Worm (Caenorhabditis elegans) whole organism, L1 larva: ENCODE results near the gene T28A11.17.
A peak's percentile ranks its signal among the peaks of the same experiment; 100 is the strongest.

Source experiments
- C04F5.9 ChIP-seq: sonication (generic microtip); optimal IDR thresholded peaks from 2 replicates; lab custom pipeline; 2016; ENCODE audit warnings: missing genetic modification characterization, missing compliant biosample characterization
- aha-1 ChIP-seq: fragments of 150-350 bp; optimal IDR thresholded peaks from 2 replicates; lab custom pipeline; 2014; ENCODE audit warnings: missing biosample characterization, missing genetic modification characterization
- aly-2 ChIP-seq: fragments of 150-350 bp; optimal IDR thresholded peaks from 2 replicates; lab custom pipeline; 2014; ENCODE audit warnings: missing biosample characterization, missing genetic modification characterization
- ceh-63 ChIP-seq: fragments of 200-800 bp; sonication (Bioruptor generic); optimal IDR thresholded peaks from 2 replicates; lab custom pipeline; 2018; ENCODE audit warnings: mild to moderate bottlenecking, missing genetic modification characterization, missing compliant biosample characterization
- ceh-8 ChIP-seq: fragments of 200-800 bp; sonication (Bioruptor generic); optimal IDR thresholded peaks from 2 replicates; lab custom pipeline; 2018; ENCODE audit warnings: mild to moderate bottlenecking, missing genetic modification characterization, moderate library complexity, missing compliant biosample characterization
- ceh-88 ChIP-seq: fragments of 200-800 bp; sonication (Bioruptor generic); IDR thresholded peaks from 2 replicates; pipeline ENCODE4 v1.3.6; 2022; ENCODE audit warnings: missing genetic modification characterization, missing compliant biosample characterization
- ceh-90 ChIP-seq: sonication (generic microtip); optimal IDR thresholded peaks from 2 replicates; lab custom pipeline; 2016; ENCODE audit warnings: missing genetic modification characterization, missing compliant biosample characterization
- dpl-1 ChIP-seq, 3 experiments: fragments of 150-350 bp in 2 of 3; sonication (generic microtip) in 1 of 3; optimal IDR thresholded peaks; 2 replicates each; lab custom pipeline; 2014 to 2017; ENCODE audit warnings: missing biosample characterization in 3 of 3, missing genetic modification characterization in 3 of 3, missing genetic modification reagents in 3 of 3
- efl-1 ChIP-seq, 4 experiments: fragments of 150-350 bp; optimal IDR thresholded peaks in 3 of 4; peaks in 1 of 4; 1 replicate in 1 of 4; 2 replicates in 3 of 4; lab custom pipeline; 2014; ENCODE audit warnings: missing biosample characterization in 2 of 4, missing genetic modification characterization in 2 of 4, missing genetic modification reagents in 2 of 4
- efl-3 ChIP-seq: fragments of 200-800 bp; sonication (Bioruptor generic); optimal IDR thresholded peaks from 2 replicates; lab custom pipeline; 2018; ENCODE audit warnings: mild to moderate bottlenecking, missing genetic modification characterization, missing compliant biosample characterization
- fos-1 ChIP-seq: fragments of 150-350 bp; optimal IDR thresholded peaks from 2 replicates; lab custom pipeline; 2014; ENCODE audit warnings: missing biosample characterization, missing genetic modification characterization
- grh-1 ChIP-seq: fragments of 200-800 bp; sonication (Bioruptor generic); IDR thresholded peaks from 2 replicates; pipeline ENCODE4 v1.3.6; 2022; ENCODE audit warnings: missing genetic modification reagents, missing genetic modification characterization, missing compliant biosample characterization
- hlh-17 ChIP-seq: fragments of 200-800 bp; sonication (Bioruptor generic); optimal IDR thresholded peaks from 2 replicates; lab custom pipeline; 2018; ENCODE audit warnings: missing genetic modification characterization, mild to moderate bottlenecking, missing compliant biosample characterization, moderate library complexity, borderline replicate concordance
- hpl-2 ChIP-seq: fragments of 150-350 bp; optimal IDR thresholded peaks from 2 replicates; lab custom pipeline; 2014; ENCODE audit warnings: missing biosample characterization, missing genetic modification reagents, missing genetic modification characterization
- irx-1 ChIP-seq: sonication (generic microtip); optimal IDR thresholded peaks from 2 replicates; lab custom pipeline; 2016; ENCODE audit warnings: missing genetic modification characterization, missing compliant biosample characterization
- isw-1 ChIP-seq: fragments of 200-800 bp; sonication (Bioruptor generic); IDR thresholded peaks from 2 replicates; pipeline ENCODE4 v1.3.6; 2022; ENCODE audit warnings: missing genetic modification characterization, missing compliant biosample characterization
- jun-1 ChIP-seq: fragments of 150-350 bp; optimal IDR thresholded peaks from 2 replicates; lab custom pipeline; 2014; ENCODE audit warnings: missing biosample characterization, missing genetic modification reagents, missing genetic modification characterization
- lin-13 ChIP-seq: fragments of 150-350 bp; optimal IDR thresholded peaks from 2 replicates; lab custom pipeline; 2014; ENCODE audit warnings: missing biosample characterization, missing genetic modification reagents, missing genetic modification characterization
- lin-39 ChIP-seq: fragments of 150-350 bp; optimal IDR thresholded peaks from 2 replicates; lab custom pipeline; 2014; ENCODE audit warnings: missing biosample characterization, missing genetic modification reagents, missing genetic modification characterization
- lsy-2 ChIP-seq, 2 experiments: fragments of 150-350 bp; optimal IDR thresholded peaks; 2 replicates each; lab custom pipeline; 2014; ENCODE audit warnings: missing biosample characterization in 2 of 2, missing genetic modification characterization in 2 of 2
- mef-2 ChIP-seq: fragments of 150-350 bp; optimal IDR thresholded peaks from 2 replicates; lab custom pipeline; 2014; ENCODE audit warnings: missing biosample characterization, missing genetic modification characterization
- nhr-12 ChIP-seq: sonication (generic microtip); optimal IDR thresholded peaks from 2 replicates; lab custom pipeline; 2017; ENCODE audit warnings: missing biosample characterization, missing genetic modification characterization
- nhr-19 ChIP-seq: fragments of 200-800 bp; sonication (Bioruptor generic); conservative IDR thresholded peaks from 2 replicates; pipeline ENCODE4 v1.3.6; 2022; ENCODE audit warnings: missing genetic modification characterization, missing compliant biosample characterization
- nhr-28 ChIP-seq: fragments of 150-350 bp; optimal IDR thresholded peaks from 2 replicates; lab custom pipeline; 2014; ENCODE audit warnings: missing biosample characterization, missing genetic modification characterization
- nhr-71 ChIP-seq: sonication (generic microtip); optimal IDR thresholded peaks from 2 replicates; lab custom pipeline; 2016; ENCODE audit warnings: mild to moderate bottlenecking, missing genetic modification characterization, moderate library complexity, missing compliant biosample characterization
- nhr-76 ChIP-seq: sonication (generic microtip); optimal IDR thresholded peaks from 2 replicates; lab custom pipeline; 2017; ENCODE audit warnings: missing biosample characterization, missing genetic modification characterization
- nhr-84 ChIP-seq: sonication (generic microtip); optimal IDR thresholded peaks from 2 replicates; lab custom pipeline; 2017; ENCODE audit warnings: missing biosample characterization, missing genetic modification characterization
- nhr-85 ChIP-seq: sonication (generic microtip); peaks from one replicate; lab custom pipeline; 2016; ENCODE audit warnings: missing genetic modification characterization, inconsistent platforms, missing compliant biosample characterization
- nhr-90 ChIP-seq: sonication (generic microtip); optimal IDR thresholded peaks from 2 replicates; lab custom pipeline; 2016; ENCODE audit warnings: mild to moderate bottlenecking, missing genetic modification characterization, missing compliant biosample characterization; ENCODE audit not compliant: poor library complexity
- pax-3 ChIP-seq: fragments of 200-800 bp; sonication (Bioruptor generic); optimal IDR thresholded peaks from 2 replicates; lab custom pipeline; 2018; ENCODE audit warnings: mild to moderate bottlenecking, missing genetic modification characterization, moderate library complexity, missing compliant biosample characterization
- pqm-1 ChIP-seq: sonication (generic microtip); optimal IDR thresholded peaks from 3 replicates; lab custom pipeline; 2017; ENCODE audit warnings: missing biosample characterization, missing genetic modification characterization
- rnt-1 ChIP-seq: sonication (generic microtip); optimal IDR thresholded peaks from 2 replicates; lab custom pipeline; 2016; ENCODE audit warnings: mild to moderate bottlenecking, missing genetic modification characterization, moderate library complexity, missing compliant biosample characterization
- skn-1 ChIP-seq: fragments of 150-350 bp; optimal IDR thresholded peaks from 2 replicates; lab custom pipeline; 2014; ENCODE audit warnings: missing biosample characterization, missing genetic modification characterization
- snpc-4 ChIP-seq: fragments of 150-350 bp; optimal IDR thresholded peaks from 2 replicates; lab custom pipeline; 2014; ENCODE audit warnings: missing biosample characterization, missing genetic modification characterization
- snu-23 ChIP-seq: sonication (generic microtip); optimal IDR thresholded peaks from 2 replicates; lab custom pipeline; 2016; ENCODE audit warnings: missing genetic modification characterization, missing compliant biosample characterization
- sptf-1 ChIP-seq: fragments of 150-350 bp; optimal IDR thresholded peaks from 2 replicates; lab custom pipeline; 2014; ENCODE audit warnings: missing biosample characterization, missing genetic modification characterization
- swsn-7 ChIP-seq: sonication (generic microtip); optimal IDR thresholded peaks from 2 replicates; lab custom pipeline; 2016; ENCODE audit warnings: missing genetic modification characterization, missing compliant biosample characterization
- unc-130 ChIP-seq: fragments of 150-350 bp; optimal IDR thresholded peaks from 2 replicates; lab custom pipeline; 2017; ENCODE audit warnings: missing biosample characterization, missing genetic modification characterization, inconsistent platforms
- unc-30 ChIP-seq: sonication (generic microtip); optimal IDR thresholded peaks from 2 replicates; lab custom pipeline; 2017; ENCODE audit warnings: missing biosample characterization, missing genetic modification characterization
- unc-62 ChIP-seq: fragments of 150-350 bp; optimal IDR thresholded peaks from 2 replicates; lab custom pipeline; 2014; ENCODE audit warnings: missing biosample characterization, missing genetic modification reagents, missing genetic modification characterization
- unc-86 ChIP-seq: sonication (generic microtip); optimal IDR thresholded peaks from 2 replicates; lab custom pipeline; 2016; ENCODE audit warnings: missing genetic modification characterization, missing compliant biosample characterization
- zag-1 ChIP-seq: fragments of 150-350 bp; optimal IDR thresholded peaks from 2 replicates; lab custom pipeline; 2014; ENCODE audit warnings: missing biosample characterization, missing genetic modification characterization
- ztf-11 ChIP-seq, 2 experiments: sonication (generic microtip); optimal IDR thresholded peaks; 2 replicates each; lab custom pipeline; 2016 to 2017; ENCODE audit warnings: missing genetic modification characterization in 2 of 2, missing biosample characterization in 1 of 2, missing compliant biosample characterization in 1 of 2
- ztf-4 ChIP-seq: fragments of 150-350 bp; optimal IDR thresholded peaks from 2 replicates; lab custom pipeline; 2014; ENCODE audit warnings: missing biosample characterization, missing genetic modification characterization

T28A11.17 gene

DNA sequence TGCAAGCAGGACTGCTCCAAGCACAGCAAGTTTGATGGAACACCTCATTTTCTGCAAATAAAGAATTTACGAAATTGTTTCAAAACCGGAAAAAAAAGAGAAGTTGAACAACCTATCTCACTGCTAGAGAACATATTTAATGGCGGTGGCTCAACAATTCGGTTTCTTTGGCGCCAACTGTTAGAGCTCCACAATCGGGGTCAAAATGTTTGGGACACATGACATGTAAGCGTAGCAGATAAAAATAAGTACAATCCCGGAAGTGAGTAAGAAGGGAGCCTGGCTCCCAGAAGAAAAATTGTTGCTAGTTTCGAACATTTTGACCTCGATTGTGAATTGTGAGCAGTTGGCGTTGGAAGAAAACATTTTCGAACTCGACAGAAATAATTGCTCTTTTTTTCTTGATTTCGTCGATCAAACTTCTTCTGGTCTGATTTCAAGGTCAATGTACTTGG is 6.9 kb downstream of the T28A11.17 start, which contains the start of gene T28A11.16:
Gene T28A11.16, minus strand, starts transcription at position 51 of the 455 bp plus-strand sequence.
- TF ChIP-seq unc-86 (tag; lab: Kevin White, UChicago) (no peak), jun-1 (tag; lab: Kevin White, UChicago) (no peak), efl-1 (optimal IDR thresholded peaks at IDR 0.05; lab: Kevin White, UChicago) (no peak), efl-1 (GFP tag; optimal IDR thresholded peaks at IDR 0.05 in 1 of 2; lab: Kevin White, UChicago) (no peak), rnt-1 (tag; lab: Kevin White, UChicago) (peak; percentile 72), lin-39 (peak; percentile 17), ztf-4 (no peak), swsn-7 (no peak), unc-30 (no peak), unc-130 (tag; lab: Kevin White, UChicago) (no peak), sptf-1 (tag; lab: Kevin White, UChicago) (no peak), C04F5.9 (no peak), snpc-4 (tag; lab: Kevin White, UChicago) (no peak), mef-2 (tag; lab: Kevin White, UChicago) (peak; percentile 37), hpl-2 (no peak), nhr-12 (tag; lab: Kevin White, UChicago) (no peak), nhr-28 (tag; lab: Kevin White, UChicago) (no peak), fos-1 (no peak), grh-1 (GFP tag; lab: Robert Waterston, UW) (no peak), nhr-76 (tag; lab: Kevin White, UChicago) (no peak), lsy-2 (tag; optimal IDR thresholded peaks at IDR 0.05; lab: Kevin White, UChicago) (no peak), nhr-19 (GFP tag; lab: Robert Waterston, UW) (0 out of 2 replicates have a peak, but pooled peaks have one; percentile 19), pax-3 (tag; lab: Kevin White, UChicago) (no peak)

DNA sequence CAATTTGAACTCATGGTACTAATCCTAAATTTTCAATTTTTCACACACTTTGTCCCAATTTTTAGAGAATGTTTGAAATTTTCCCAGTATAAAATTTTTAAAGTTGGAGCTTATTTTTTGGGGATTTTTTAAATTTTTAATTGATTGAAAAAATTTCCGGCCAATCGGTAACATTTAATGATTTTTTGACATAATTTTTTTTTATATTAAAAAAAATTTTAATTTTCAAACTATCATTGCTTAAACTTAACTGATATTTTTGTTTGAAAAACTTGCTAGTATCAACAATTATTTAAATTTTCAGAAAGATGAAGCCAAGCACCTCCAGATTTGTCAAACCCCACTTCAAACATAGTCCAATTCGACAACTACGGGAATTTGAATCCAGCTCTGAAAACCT is 8.8 kb downstream of the T28A11.17 start, which contains the start of gene T28A11.22:
Gene T28A11.22, plus strand, starts transcription at position 301 of the 400 bp plus-strand sequence.
- TF ChIP-seq snpc-4 (tag; lab: Kevin White, UChicago) (no peak), efl-3 (no peak), ztf-11 (tag; optimal IDR thresholded peaks at IDR 0.05; lab: Kevin White, UChicago) (no peak), isw-1 (GFP tag; lab: Robert Waterston, UW) (no peak), skn-1 (tag; lab: Kevin White, UChicago) (no peak), nhr-71 (tag; lab: Kevin White, UChicago) (no peak), irx-1 (no peak), lin-13 (GFP tag; lab: Kevin White, UChicago) (no peak), dpl-1 (GFP tag; optimal IDR thresholded peaks at IDR 0.05; lab: Kevin White, UChicago) (no peak), nhr-84 (tag; lab: Kevin White, UChicago) (no peak), ceh-63 (GFP tag; lab: Kevin White, UChicago) (no peak)

DNA sequence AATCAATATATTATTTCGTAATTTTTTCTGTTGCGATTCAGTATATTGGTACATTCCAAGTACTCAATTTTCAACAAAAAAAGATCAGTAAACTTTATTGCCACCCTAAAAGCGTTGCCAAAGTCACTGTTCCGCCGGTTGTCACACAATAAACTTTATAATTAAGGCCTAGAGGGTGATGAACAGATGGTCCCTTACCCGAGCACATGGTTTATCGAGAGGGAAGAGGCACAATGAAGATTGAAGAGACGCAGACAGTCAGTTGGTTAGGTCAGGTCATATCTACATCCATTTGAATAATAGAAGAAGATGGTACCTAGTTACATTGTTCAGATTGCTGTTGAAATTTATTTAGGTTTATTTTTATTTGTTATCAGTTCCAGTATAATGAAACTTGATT is 9.3 kb downstream of the T28A11.17 start:
- TF ChIP-seq aha-1 (no peak), nhr-85 (no peak), ceh-90 (tag; lab: Kevin White, UChicago) (no peak), pqm-1 (no peak), irx-1 (no peak), rnt-1 (tag; lab: Kevin White, UChicago) (no peak), unc-62 (no peak), nhr-76 (tag; lab: Kevin White, UChicago) (no peak), ceh-8 (GFP tag; lab: Kevin White, UChicago) (no peak), isw-1 (GFP tag; lab: Robert Waterston, UW) (no peak)

DNA sequence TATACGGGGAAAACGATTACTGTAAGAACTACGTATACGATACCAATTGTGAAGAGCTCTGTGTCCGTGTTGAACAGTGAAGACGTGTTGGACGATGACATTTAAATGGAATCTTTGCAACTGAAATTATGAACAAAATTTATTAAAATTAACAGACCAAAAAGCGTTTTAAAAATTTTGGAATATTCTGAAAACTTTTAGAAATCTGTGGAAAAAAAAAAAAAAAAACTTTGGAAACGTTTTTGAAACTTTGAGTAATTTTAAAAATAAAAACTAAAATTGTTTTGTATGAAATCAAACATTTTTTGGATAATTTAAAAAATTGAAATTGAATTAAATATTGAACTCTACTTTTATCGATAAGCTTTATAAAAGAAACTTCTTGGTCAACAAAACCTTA is 10.0 kb downstream of the T28A11.17 start, which contains the start of gene srt-63:
Gene srt-63, minus strand, starts transcription at position 101 of the 400 bp plus-strand sequence.
- TF ChIP-seq ztf-4 (no peak), ceh-88 (GFP tag; lab: Robert Waterston, UW) (no peak), grh-1 (GFP tag; lab: Robert Waterston, UW) (no peak), unc-86 (tag; lab: Kevin White, UChicago) (no peak), unc-30 (no peak), hlh-17 (GFP tag; lab: Kevin White, UChicago) (no peak), aly-2 (no peak), fos-1 (no peak), zag-1 (no peak), efl-3 (no peak), nhr-85 (no peak), nhr-90 (tag; lab: Kevin White, UChicago) (no peak), snu-23 (GFP tag; lab: Kevin White, UChicago) (no peak)
